Fruit fly (Drosophila melanogaster) ovary, adult (tissue): ENCODE results near the gene Or71a.
A peak's percentile ranks its signal among the peaks of the same experiment; 100 is the strongest.

Experiments used
- CG17801 ChIP-seq: fragments of 200-800 bp; optimal IDR thresholded peaks from 2 replicates; lab custom pipeline; 2019; ENCODE audit warnings: missing biosample characterization, mild to moderate bottlenecking, missing genetic modification characterization, moderate library complexity; ENCODE audit not compliant: partially characterized antibody

The Or71a gene

DNA sequence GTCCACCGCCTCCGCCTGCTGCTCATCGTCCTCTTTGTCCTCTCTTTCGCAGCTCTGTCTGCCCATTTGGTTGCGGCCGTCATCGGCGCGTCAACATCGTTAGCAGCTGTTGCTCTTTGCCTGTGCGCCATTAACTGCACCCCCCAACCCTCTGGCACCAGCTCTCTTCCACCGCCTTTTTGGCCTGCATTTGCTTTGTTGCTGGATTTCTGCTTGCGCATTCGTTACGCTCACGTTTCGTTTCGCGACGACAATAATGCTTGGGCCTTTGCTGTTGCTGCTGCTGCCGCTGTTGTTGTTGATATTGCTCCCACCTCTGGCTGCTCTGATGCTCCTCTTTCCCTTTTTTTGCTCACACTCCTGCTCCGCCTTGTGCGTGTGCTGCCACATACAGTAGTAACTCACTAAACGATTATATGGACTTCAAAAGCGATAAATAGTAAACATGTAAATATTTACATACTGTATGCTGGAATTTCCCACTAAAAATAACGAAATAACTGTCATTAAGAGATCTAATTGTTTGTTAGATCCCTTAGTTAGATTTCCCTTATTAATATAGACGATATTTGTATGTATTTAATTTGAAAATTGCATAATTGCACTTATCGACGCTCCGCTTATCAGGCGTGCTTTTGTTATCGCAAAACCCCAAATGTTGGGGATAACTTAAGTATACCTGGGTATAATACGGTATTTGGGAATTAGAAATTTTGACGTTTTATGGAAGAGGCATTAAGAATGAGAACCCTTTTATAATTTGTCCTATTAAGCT is 23.6 kb upstream of the Or71a start:
- TF ChIP-seq CG17801 (GFP tag; lab: Kevin White, UChicago), result no peak

DNA sequence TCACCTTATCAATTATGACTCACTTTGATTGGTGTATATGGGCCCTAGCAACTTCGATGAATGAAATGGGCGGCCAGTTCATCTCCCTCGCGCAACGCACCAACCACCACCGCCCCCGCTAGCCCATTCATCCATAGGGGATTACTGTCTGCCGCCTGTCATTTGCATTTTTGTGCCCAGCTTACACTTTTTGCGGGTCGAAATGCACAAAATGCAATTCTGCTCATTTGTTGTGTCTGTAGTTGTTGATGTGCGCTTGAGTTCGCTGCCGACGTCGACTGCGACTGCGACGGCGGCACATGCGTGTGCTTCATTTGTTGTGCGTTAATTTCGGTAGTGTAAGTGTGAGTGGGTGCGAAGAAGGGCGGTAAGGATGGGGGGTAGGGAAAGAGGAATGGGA is 22.7 kb upstream of the Or71a start:
- no peak for TF ChIP-seq CG17801 (GFP tag; lab: Kevin White, UChicago)

DNA sequence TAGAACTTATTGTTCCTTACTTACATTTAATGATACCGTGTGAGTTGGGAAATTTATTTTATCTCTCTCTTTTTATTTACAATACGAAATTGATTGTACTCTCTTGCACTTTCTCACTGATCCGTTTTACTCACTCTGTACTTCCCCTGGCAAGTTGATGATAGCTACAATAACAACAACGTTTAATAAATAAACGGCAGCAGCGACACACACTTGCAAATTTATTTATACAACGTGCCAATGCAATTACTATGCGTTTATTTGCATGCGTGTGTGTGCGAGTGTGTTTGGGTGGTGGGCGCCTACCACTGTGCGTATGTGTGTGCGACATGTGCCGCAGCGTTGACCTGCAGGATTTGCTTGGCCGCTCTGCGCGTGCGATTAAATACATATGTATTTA is 21.3 kb upstream of the Or71a start:
- TF ChIP-seq CG17801 (GFP tag; lab: Kevin White, UChicago), result no peak

DNA sequence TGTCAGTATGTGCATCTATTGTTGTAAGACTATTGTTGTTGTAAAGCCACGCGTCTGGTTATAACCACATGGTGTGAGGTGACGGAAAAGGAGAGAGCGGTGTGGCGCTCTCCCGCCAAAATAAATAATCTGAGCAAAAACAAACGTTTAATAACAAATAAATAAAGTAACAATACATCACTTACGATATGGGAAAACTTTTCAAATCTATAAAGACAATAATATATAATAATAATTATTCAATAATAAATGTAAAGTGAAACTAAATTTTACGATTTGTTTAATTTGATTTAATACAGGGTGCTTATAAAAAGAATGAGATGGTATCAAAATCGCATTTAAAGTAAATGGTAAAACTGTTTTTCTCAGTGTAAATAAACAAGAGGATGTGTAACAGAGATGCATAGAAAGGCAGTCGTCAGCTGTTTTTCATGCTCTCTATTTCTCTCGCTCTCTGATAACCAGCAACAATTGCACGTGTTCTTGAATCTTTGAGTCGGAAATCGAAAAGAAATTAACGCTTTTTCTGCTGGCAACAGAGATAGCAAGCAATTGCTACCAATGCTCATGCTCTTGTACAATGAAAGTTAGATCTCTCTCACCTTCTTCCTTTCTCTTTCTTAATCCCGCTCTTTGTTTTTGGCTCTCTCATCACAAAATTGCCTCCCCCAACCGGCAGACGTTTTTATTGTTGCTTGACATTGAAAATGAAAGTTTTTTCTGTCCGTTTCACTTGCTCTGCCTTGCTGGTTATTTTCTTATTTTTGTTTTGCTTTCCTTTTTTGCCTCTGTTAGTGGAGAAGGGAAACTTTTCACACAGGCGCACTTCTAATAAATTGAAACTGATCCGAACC is 20.6 kb upstream of the Or71a start:
- peak; percentile 86 for TF ChIP-seq CG17801 (GFP tag; lab: Kevin White, UChicago)

DNA sequence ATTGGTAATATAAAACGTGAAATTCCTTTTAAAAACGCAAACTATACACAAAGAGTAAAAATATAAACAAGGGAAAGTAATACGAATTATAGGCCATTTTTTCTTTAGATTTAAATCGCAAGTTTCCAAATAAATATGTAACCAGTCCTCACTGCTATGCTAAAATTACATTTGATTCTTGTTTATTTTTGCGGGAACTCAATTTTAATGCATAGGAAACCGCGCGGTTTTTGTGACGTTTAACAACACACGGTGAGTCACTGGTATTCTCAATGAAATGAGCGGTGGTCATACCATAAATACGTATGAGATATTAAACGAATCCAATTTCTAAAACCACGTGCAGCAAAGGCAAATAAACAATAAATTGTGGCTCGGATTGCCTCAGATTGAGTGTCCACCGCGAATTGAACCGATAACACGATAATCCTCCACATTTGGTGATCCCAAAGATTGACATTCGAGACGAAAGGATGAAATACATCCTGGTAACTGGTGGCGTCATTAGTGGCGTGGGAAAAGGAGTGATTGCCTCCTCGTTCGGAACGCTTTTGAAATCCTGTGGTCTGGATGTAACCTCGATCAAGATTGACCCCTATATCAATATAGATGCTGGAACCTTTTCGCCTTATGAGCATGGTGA is 19.8 kb upstream of the Or71a start, which contains the start of gene Ctps:
Ctps (plus strand) TSS at position 37 of the 643 bp plus-strand sequence.
- no peak for TF ChIP-seq CG17801 (GFP tag; lab: Kevin White, UChicago)

DNA sequence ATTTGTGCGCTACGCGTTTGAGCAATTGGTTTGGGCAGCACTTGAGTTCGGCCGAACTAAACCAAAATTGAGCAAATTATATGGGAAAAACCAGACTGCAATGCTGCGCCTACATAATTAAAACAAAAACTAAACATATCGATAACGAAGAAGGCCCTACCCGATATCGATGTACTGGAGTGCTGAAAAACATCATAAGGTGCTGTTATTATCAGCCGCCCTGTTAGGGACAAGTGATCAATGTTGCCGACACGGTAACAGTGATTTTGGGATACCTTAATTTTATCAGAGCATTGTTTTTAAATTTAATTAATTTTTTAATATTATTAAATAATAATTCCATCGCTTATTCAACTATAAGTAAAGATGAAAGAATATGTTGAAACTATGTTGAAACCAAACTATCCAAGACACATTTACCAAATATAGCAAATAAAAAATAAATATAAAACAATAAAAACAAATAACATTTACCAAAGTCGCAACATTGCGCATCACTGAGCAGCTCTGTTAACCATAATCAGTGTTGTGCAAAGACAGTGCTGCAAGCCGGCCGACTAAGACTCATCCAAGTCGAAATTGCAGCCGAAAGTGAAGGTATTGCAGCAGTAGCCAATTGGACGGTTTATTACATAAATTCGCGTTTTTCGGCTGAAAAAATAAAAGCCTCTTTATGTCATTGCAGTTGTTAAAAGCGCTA is 16.5 kb upstream of the Or71a start, which contains the start of the genes sstn, Plp and GlyRS:
sstn (minus strand) TSS at position 131 of the 700 bp plus-strand sequence.
Plp (minus strand) TSS at position 136 of the 700 bp plus-strand sequence.
GlyRS (plus strand) TSS at position 554 of the 700 bp plus-strand sequence.
- TF ChIP-seq CG17801 (GFP tag; lab: Kevin White, UChicago), result no peak

DNA sequence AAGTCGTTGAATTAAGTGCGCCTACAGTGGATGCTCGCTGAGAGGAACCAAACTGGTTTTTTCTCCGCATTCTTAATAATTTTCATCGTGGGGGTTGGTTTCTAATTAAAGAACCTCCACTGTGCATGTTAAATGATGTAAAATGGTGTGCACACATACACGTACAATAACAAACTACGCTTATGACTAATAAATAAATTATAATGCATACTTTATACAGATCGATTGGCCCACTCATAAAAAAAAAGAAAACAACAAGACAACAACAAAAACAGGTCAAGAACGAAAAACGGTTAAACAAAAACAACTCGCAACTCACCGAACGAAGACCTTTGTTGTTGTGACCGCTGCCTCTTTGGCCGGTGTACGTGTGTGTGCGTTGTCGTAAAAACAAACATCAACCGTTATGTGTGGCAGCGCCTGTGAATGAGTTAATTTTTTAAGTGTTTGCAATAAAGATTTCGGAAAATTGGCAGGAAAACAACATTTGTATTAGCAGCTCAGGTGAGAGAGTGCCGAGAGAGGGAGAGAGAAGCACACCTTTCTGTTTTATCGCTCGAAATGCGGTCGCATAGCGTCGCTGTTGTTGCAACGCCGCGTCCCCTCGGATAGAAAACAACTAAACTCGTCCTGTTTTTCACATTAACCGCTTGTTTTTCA is 15.8 kb upstream of the Or71a start:
- TF ChIP-seq CG17801 (GFP tag; lab: Kevin White, UChicago), result peak; percentile 44

DNA sequence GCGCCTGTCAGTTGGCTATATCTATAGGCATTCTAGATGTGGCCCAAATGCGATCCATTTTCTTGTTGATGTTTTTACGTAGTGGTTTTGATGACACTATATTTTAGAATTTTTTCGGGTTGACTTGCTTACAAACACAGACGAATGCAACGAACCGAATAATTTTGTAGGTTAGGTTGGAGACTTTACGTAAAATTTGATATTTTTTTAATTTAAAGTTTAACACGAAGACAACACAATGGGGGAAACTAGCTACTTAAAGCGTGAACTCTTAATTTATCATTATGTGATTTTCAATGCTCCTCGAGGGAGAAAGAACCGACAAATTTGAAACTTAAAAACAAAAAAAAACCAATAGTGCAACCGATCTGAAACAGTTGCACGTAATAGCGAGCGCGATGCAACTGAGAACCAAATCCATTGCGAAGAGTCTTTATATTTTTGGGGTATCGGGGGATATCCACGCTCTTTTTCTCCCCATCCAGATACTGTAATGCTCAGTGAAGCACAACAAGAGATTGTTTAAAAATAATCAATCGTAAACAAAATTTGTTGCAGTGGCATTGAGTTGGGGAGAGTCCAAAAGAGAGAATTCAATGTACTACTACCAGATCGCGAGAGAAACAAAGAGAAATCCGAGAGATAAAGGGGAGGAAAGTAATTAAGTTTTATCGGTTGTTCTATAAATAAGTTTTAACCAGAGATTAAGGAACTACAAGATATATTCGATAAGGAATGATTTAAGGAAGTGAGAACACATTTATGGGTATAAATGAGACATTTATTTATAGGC is 11.8 kb upstream of the Or71a start:
- no peak for TF ChIP-seq CG17801 (GFP tag; lab: Kevin White, UChicago)

DNA sequence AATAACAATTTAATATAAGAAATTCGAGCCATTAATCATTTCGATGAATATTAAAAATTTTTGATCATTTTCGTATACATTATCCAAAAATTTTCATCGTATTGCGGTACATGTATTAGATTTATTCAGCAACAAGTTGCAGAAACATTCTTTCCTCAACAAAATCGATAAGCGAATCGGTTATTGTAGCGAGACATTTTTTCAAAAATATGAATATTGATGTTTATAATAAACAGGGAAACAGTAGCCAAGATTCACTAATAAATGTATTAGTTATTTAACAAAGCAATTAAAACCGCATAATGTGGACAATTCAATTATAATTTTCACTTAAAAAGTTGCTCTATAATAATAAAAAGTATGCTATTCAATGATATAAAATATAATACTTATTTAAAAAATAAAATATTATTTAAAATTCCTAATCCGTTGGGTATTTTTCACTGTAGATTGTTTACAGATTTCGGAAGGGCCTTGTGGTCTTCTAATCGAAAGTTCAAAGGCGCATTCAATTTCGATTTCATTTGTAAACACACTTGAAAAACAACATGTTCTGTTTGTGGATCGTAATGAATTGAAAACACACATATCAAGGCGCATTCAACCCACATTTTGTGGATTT is 10.9 kb upstream of the Or71a start:
- TF ChIP-seq CG17801 (GFP tag; lab: Kevin White, UChicago), result no peak

DNA sequence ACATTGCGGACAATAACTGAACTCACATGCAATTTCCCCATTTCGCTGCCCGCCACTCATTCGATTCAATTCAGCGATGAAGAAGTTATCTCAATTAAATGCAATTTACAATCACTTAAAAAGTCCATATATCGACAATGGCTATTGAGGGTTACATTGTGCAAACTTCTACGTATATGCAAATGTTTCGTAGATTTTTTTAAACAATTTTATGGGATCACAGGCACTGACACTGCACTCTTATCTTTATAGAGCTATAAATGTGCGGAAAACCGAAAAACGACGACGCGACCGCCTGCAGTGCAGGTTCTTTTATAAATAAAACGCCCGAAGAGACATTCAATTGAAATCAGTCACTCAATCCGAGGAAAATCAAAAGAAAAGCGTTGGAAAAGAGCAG is 10.0 kb upstream of the Or71a start:
- TF ChIP-seq CG17801 (GFP tag; lab: Kevin White, UChicago), result no peak

DNA sequence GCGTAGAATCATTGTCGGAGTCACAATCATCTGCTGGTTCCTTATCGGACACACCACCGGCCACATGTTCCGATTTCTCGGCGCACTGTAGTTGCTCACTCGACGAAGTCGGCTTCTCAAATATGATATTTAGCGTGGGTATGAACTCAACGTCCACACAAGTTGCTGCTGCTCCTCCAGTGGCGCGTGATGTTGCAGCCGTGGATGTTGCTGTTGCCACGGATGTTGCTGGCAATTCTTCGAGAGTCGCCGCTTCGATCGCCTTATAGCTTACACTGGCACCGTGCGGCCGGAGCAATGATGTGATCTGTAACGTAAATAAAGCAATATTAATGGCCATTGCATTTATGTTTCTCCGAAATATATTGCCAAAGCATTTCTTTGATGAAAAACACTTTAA is 6.0 kb upstream of the Or71a start:
- no peak for TF ChIP-seq CG17801 (GFP tag; lab: Kevin White, UChicago)

DNA sequence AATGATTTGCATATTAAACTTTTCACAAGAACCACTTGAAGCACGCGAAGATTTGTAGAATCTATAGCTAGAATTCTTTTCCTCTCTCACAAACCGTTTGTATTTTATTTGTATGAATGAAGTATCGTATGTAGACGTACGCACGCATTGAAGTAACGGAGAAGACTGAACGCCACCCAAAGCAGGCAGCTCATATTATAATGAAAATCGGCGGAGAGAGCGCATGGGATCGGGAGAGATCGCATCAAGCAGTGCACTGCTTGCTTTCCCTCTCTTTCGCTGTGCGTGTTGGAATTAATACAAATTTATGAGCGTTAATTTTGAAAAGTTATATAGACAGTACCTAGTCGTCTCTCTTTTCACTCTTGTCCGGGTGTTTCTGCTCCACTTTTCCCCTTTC is 1.0 kb upstream of the Or71a start:
- TF ChIP-seq CG17801 (GFP tag; lab: Kevin White, UChicago), result no peak

DNA sequence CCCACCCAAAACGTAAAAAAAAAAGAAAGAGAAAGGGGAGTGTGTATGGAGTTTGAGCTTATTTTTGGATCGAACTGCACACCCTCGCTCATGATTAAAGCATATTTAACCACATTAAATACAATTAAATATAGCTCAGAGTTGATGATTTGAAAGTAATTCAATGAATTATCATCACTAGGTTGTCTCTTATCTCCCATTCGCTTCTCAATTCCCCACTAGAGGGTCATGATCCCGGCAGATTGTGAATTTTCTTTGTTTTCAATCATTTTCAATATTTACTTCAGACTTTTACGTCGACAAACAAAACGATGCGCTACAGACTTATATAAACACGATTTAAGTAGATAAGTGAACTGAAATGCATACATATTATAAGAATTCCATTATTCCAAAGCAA is 1.9 kb downstream of the Or71a start:
- TF ChIP-seq CG17801 (GFP tag; lab: Kevin White, UChicago), result no peak
